Worm (Caenorhabditis elegans): Measurements from ENCODE around the gene unc-25.

Gene unc-25

DNA sequence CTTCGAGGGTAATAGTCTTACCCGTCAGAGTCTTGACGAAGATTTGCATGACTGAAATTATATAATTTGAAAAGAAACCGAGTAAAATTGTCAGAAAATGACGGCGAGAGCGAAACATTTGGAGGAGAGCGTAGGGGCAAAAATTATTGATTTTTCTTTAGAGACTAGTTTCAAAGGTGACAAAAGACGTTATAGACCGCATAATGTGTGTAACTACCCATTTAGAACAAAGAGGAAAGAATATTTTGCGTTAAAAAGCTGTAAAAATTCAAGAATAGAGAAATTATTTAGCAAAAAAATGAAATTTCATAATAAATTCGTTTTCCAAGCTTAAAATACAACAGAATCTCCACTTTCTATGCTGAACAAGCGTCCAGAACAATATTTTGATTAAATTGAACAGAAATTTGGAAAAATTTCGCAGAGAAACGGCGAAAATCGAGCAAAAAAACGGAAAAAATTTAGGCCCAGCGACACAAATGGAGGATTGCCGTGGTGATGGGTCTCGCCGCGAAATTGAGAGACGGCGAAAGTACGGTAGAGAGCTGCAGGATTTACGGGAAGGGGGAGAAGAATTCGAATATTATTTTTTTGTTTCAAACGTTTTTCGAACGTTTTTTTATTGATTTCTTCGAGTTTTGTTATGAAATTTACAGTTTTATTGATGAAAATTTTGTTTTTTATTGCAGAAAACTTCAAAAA lies 36.2 kb downstream of the unc-25 start, which contains the start of the genes ubq-2 and frg-1:
ubq-2 (minus strand) TSS at position 51 of the 702 bp plus-strand sequence.
frg-1 (plus strand) TSS at position 690 of the 702 bp plus-strand sequence.
- TF ChIP-seq nhr-12 (tag; optimal IDR thresholded peaks at IDR 0.05) (no peak), ama-1 (optimal IDR thresholded peaks at IDR 0.05) (peak; percentile 26), lir-3 (tag; optimal IDR thresholded peaks at IDR 0.05; ENCODE audit: poor library complexity) (no peak), unc-130 (tag; optimal IDR thresholded peaks at IDR 0.05) (peak; percentile 96), skn-1 (tag; optimal IDR thresholded peaks at IDR 0.05) (peak; percentile 60), ceh-8 (GFP tag; optimal IDR thresholded peaks at IDR 0.05) (peak; percentile 49), snu-23 (GFP tag; optimal IDR thresholded peaks at IDR 0.05) (peak; percentile 97), sox-4 (tag; optimal IDR thresholded peaks at IDR 0.05) (peak; percentile 79), nhr-76 (tag; optimal IDR thresholded peaks at IDR 0.05) (no peak), C04F5.9 (tag; optimal IDR thresholded peaks at IDR 0.05) (peak; percentile 57), nhr-71 (tag; optimal IDR thresholded peaks at IDR 0.05) (peak; percentile 93), xbp-1 (tag; optimal IDR thresholded peaks at IDR 0.05) (peak; percentile 89), elt-3 (tag; optimal IDR thresholded peaks at IDR 0.05) (peak in 3 of 6 experiments; percentile 2 to 78 (median 76)), vab-15 (tag; optimal IDR thresholded peaks at IDR 0.05) (no peak), grh-1 (GFP tag; IDR thresholded peaks at IDR 0.05) (peak; percentile 78), nhr-47 (tag; optimal IDR thresholded peaks at IDR 0.05) (peak; percentile 93), mdl-1 (tag; optimal IDR thresholded peaks at IDR 0.05) (peak in 1 of 2 experiments; percentile 73), blmp-1 (tag; optimal IDR thresholded peaks at IDR 0.05) (peak; percentile 81), C34B4.2 (tag; optimal IDR thresholded peaks at IDR 0.05) (no peak), unc-30 (tag; optimal IDR thresholded peaks at IDR 0.05) (no peak), fkh-10 (GFP tag; optimal IDR thresholded peaks at IDR 0.05) (peak; percentile 48), Y116A8C.19 (tag; optimal IDR thresholded peaks at IDR 0.05; ENCODE audit: borderline replicate concordance) (no peak), aha-1 (tag; optimal IDR thresholded peaks at IDR 0.05) (peak; percentile 6), lin-39 (tag; optimal IDR thresholded peaks at IDR 0.05) (peak; percentile 71), nhr-85 (tag) (peak; percentile 93), egl-13 (tag; optimal IDR thresholded peaks at IDR 0.05) (peak; percentile 67), rnt-1 (tag; optimal IDR thresholded peaks at IDR 0.05) (peak; percentile 93), zip-4 (GFP tag; optimal IDR thresholded peaks at IDR 0.05) (peak; percentile 69), fos-1 (tag; optimal IDR thresholded peaks at IDR 0.05) (peak; percentile 85), ceh-63 (GFP tag; optimal IDR thresholded peaks at IDR 0.05) (no peak), dsc-1 (tag; optimal IDR thresholded peaks at IDR 0.05) (peak; percentile 93), efl-3 (GFP tag; optimal IDR thresholded peaks at IDR 0.05) (no peak), alr-1 (tag; optimal IDR thresholded peaks at IDR 0.05; ENCODE audit: borderline replicate concordance) (no peak), tbx-2 (tag; optimal IDR thresholded peaks at IDR 0.05) (peak; percentile 91), tlp-1 (tag; optimal IDR thresholded peaks at IDR 0.05) (no peak), fkh-8 (tag; optimal IDR thresholded peaks at IDR 0.05) (peak; percentile 91), nhr-28 (tag; optimal IDR thresholded peaks at IDR 0.05) (no peak), hlh-17 (GFP tag; optimal IDR thresholded peaks at IDR 0.05; ENCODE audit: borderline replicate concordance) (no peak), mep-1 (tag; optimal IDR thresholded peaks at IDR 0.05) (peak; percentile 82), hpl-2 (GFP tag; optimal IDR thresholded peaks at IDR 0.05) (peak; percentile 72), nhr-84 (tag; optimal IDR thresholded peaks at IDR 0.05) (no peak), snpc-4 (tag; optimal IDR thresholded peaks at IDR 0.05) (peak; percentile 45), efl-1 (optimal IDR thresholded peaks at IDR 0.05) (peak; percentile 88 to 91), efl-1 (GFP tag; optimal IDR thresholded peaks at IDR 0.05 in 1 of 2) (peak; percentile 82 to 98), sptf-1 (tag; optimal IDR thresholded peaks at IDR 0.05) (no peak), pqm-1 (tag; optimal IDR thresholded peaks at IDR 0.05) (no peak), ces-1 (GFP tag; optimal IDR thresholded peaks at IDR 0.05) (no peak), irx-1 (tag; optimal IDR thresholded peaks at IDR 0.05) (peak; percentile 83), mef-2 (tag; optimal IDR thresholded peaks at IDR 0.05) (peak; percentile 72), isw-1 (GFP tag; IDR thresholded peaks at IDR 0.05) (peak; percentile 85), F16B12.6 (tag; optimal IDR thresholded peaks at IDR 0.05) (peak; percentile 78), ceh-88 (GFP tag; IDR thresholded peaks at IDR 0.05) (no peak), elt-2 (tag; optimal IDR thresholded peaks at IDR 0.05) (peak; percentile 61)
